Fruit fly (Drosophila melanogaster) whole organism, pupa: ENCODE results near the gene CG12708.

Experiments
- CG10348 ChIP-seq: fragments of 200-800 bp; sonication (Bioruptor generic); IDR thresholded peaks from 2 replicates; pipeline ENCODE4 v1.3.6; 2022; ENCODE audit warnings: missing biosample characterization, missing genetic modification characterization
- CG12605 ChIP-seq: fragments of 200-800 bp; sonication (Bioruptor generic); IDR thresholded peaks from 2 replicates; pipeline ENCODE4 v1.3.6; 2022; ENCODE audit warnings: missing biosample characterization, missing genetic modification characterization
- CG13204 ChIP-seq: fragments of 200-800 bp; sonication (Bioruptor generic); optimal IDR thresholded peaks from 2 replicates; lab custom pipeline; 2018; ENCODE audit warnings: missing biosample characterization, mild to moderate bottlenecking, missing genetic modification characterization, moderate library complexity
- CG14655 ChIP-seq: fragments of 200-800 bp; sonication (Bioruptor generic); optimal IDR thresholded peaks from 3 replicates; lab custom pipeline; 2017; ENCODE audit warnings: mild to moderate bottlenecking, missing biosample characterization, missing genetic modification reagents, missing genetic modification characterization
- CG15710 ChIP-seq: fragments of 200-800 bp; sonication (Bioruptor generic); optimal IDR thresholded peaks from 2 replicates; lab custom pipeline; 2018; ENCODE audit warnings: missing biosample characterization, mild to moderate bottlenecking, missing genetic modification characterization, moderate library complexity
- CG17806 ChIP-seq: fragments of 200-800 bp; sonication (Bioruptor generic); optimal IDR thresholded peaks from 2 replicates; lab custom pipeline; 2018; ENCODE audit warnings: missing biosample characterization, mild to moderate bottlenecking, missing genetic modification characterization, moderate library complexity
- CG32121 ChIP-seq: fragments of 200-800 bp; sonication (Bioruptor generic); IDR thresholded peaks from 2 replicates; pipeline ENCODE4 v1.3.6; 2022; ENCODE audit warnings: missing biosample characterization, missing genetic modification characterization
- CG34367 ChIP-seq: fragments of 200-800 bp; sonication (Bioruptor generic); optimal IDR thresholded peaks from 2 replicates; lab custom pipeline; 2018; ENCODE audit warnings: missing biosample characterization, mild to moderate bottlenecking, missing genetic modification characterization
- CG4496 ChIP-seq: fragments of 200-800 bp; sonication (Bioruptor generic); IDR thresholded peaks from 3 replicates; pipeline ENCODE4 v1.3.6; 2022; ENCODE audit warnings: missing biosample characterization, missing genetic modification characterization
- CG8159 ChIP-seq: fragments of 200-800 bp; sonication (Bioruptor generic); optimal IDR thresholded peaks from 3 replicates; lab custom pipeline; 2018; ENCODE audit warnings: missing biosample characterization, mild to moderate bottlenecking, missing genetic modification characterization, moderate library complexity
- CG8301 ChIP-seq: fragments of 200-800 bp; sonication (Bioruptor generic); optimal IDR thresholded peaks from 2 replicates; lab custom pipeline; 2018; ENCODE audit warnings: missing biosample characterization, mild to moderate bottlenecking, missing genetic modification characterization
- CG9948 ChIP-seq: fragments of 200-800 bp; sonication (Bioruptor generic); optimal IDR thresholded peaks from 2 replicates; lab custom pipeline; 2018; ENCODE audit warnings: missing biosample characterization, mild to moderate bottlenecking, missing genetic modification characterization, moderate library complexity
- D1 ChIP-seq: fragments of 200-800 bp; sonication (Bioruptor generic); optimal IDR thresholded peaks from 2 replicates; lab custom pipeline; 2018; ENCODE audit warnings: missing biosample characterization, mild to moderate bottlenecking, missing genetic modification characterization, moderate library complexity
- EcR ChIP-seq: fragments of 200-800 bp; sonication (Bioruptor generic); optimal IDR thresholded peaks from 3 replicates; lab custom pipeline; 2019; ENCODE audit warnings: missing biosample characterization, missing genetic modification characterization, mild to moderate bottlenecking, moderate library complexity, missing genetic modification reagents
- Ets98B ChIP-seq: fragments of 200-800 bp; sonication (Bioruptor generic); IDR thresholded peaks from 2 replicates; pipeline ENCODE4 v1.3.6; 2022; ENCODE audit warnings: missing biosample characterization, missing genetic modification characterization
- Pif1A ChIP-seq: fragments of 200-800 bp; sonication (Bioruptor generic); optimal IDR thresholded peaks from 3 replicates; lab custom pipeline; 2016; ENCODE audit warnings: missing biosample characterization, missing genetic modification characterization
- Pif1B ChIP-seq: fragments of 200-800 bp; sonication (Bioruptor generic); optimal IDR thresholded peaks from 3 replicates; lab custom pipeline; 2016; ENCODE audit warnings: missing biosample characterization, missing genetic modification characterization
- Snoo ChIP-seq: fragments of 200-800 bp; sonication (Bioruptor generic); optimal IDR thresholded peaks from 3 replicates; lab custom pipeline; 2017; ENCODE audit warnings: missing biosample characterization, mild to moderate bottlenecking, missing genetic modification characterization, inconsistent platforms
- fd96Ca ChIP-seq: fragments of 200-800 bp; sonication (Bioruptor generic); IDR thresholded peaks from 3 replicates; pipeline ENCODE4 v1.3.6; 2022; ENCODE audit warnings: missing biosample characterization, missing genetic modification characterization
- gl ChIP-seq: fragments of 200-800 bp; sonication (Bioruptor generic); optimal IDR thresholded peaks from 2 replicates; lab custom pipeline; 2018; ENCODE audit warnings: missing biosample characterization, mild to moderate bottlenecking, missing genetic modification characterization
- rn ChIP-seq: fragments of 200-800 bp; sonication (Bioruptor generic); IDR thresholded peaks from 2 replicates; pipeline ENCODE4 v1.3.6; 2022; ENCODE audit warnings: missing biosample characterization, missing genetic modification characterization

The CG12708 gene

DNA sequence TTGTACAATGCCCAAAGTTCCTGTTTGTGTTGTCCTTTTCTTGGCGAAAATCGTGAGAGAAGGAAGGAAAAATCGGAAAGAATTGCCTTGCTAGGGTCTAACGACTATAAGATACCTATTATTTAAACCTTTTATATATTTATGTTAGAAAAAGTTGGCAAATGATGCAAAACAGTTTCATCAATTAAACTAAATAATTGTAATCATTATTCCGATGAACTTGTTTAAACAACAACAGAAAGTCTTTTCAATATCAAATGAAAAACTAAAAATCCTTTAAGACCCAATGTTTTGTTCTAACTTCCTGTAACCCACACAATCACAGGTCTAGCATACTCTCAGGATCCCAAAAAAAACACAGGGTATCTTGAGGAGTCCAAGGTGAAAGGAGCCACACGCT is 939 bp upstream of the CG12708 start:
- no peak for TF ChIP-seq rn
- no peak for TF ChIP-seq CG32121 (GFP tag; lab: Robert Waterston, UW)
- no peak for TF ChIP-seq CG4496 (GFP tag; lab: Robert Waterston, UW)
- no peak for TF ChIP-seq Pif1B (GFP tag; lab: Kevin White, UChicago)
- TF ChIP-seq Pif1A (GFP tag; lab: Kevin White, UChicago), result no peak
- no peak for TF ChIP-seq CG10348 (GFP tag; lab: Robert Waterston, UW)
- no peak for TF ChIP-seq Ets98B (GFP tag; lab: Robert Waterston, UW)
- no peak for TF ChIP-seq gl
- no peak for TF ChIP-seq CG13204
- no peak for TF ChIP-seq EcR (GFP tag; lab: Kevin White, UChicago)
- TF ChIP-seq CG8159 (tag; lab: Kevin White, UChicago), result no peak

DNA sequence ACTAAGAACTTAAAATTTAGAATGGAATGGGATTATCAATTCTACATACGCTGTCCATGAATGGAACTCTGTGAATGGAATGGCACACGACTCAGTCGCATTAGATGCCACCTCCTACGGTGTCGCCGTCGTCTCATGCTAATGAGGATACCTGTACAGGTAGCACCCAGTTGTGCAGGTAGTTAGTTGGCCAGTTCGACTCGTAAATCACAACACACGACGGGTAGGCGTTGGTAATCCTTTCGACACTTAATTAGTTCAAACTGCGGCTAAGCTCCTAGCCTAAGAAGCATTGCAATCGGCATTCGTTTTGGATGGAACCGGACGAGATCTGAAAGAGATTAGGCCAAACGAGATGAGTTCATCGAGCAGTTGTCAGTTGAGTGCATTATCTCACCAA is 9.1 kb downstream of the CG12708 start:
- TF ChIP-seq EcR (GFP tag; lab: Kevin White, UChicago), result no peak
- no peak for TF ChIP-seq Pif1A (GFP tag; lab: Kevin White, UChicago)
- TF ChIP-seq Ets98B (GFP tag; lab: Robert Waterston, UW), result no peak
- no peak for TF ChIP-seq CG17806 (tag; lab: Kevin White, UChicago)
- TF ChIP-seq CG13204, result no peak
- no peak for TF ChIP-seq fd96Ca (GFP tag; lab: Robert Waterston, UW)
- TF ChIP-seq, all 21 proteins: peak for 0

DNA sequence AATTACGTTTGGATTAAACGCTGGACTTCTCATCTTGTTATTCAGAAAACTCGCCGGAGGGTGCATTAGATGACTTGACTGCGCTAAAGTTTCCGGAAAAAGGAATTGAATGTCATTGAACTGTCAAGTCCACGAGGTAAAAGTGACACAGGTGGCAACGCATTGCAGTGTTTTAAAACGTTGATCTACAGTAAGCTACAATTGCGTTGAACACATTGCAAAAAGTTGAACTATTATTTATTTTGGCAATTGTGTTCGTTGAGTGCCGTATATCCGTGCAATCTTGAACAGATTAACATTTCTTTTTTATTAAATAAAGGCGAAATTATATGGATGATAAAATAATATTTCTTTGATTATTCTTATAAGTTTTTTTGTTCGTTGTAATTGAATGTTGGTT is 13.5 kb downstream of the CG12708 start, which contains the start of gene CG15599:
TSS of gene CG15599 (minus strand) at position 101 of the 400 bp plus-strand sequence.
- TF ChIP-seq CG17806 (tag; lab: Kevin White, UChicago), result no peak
- TF ChIP-seq CG8159 (tag; lab: Kevin White, UChicago), result no peak
- no peak for TF ChIP-seq EcR (GFP tag; lab: Kevin White, UChicago)

DNA sequence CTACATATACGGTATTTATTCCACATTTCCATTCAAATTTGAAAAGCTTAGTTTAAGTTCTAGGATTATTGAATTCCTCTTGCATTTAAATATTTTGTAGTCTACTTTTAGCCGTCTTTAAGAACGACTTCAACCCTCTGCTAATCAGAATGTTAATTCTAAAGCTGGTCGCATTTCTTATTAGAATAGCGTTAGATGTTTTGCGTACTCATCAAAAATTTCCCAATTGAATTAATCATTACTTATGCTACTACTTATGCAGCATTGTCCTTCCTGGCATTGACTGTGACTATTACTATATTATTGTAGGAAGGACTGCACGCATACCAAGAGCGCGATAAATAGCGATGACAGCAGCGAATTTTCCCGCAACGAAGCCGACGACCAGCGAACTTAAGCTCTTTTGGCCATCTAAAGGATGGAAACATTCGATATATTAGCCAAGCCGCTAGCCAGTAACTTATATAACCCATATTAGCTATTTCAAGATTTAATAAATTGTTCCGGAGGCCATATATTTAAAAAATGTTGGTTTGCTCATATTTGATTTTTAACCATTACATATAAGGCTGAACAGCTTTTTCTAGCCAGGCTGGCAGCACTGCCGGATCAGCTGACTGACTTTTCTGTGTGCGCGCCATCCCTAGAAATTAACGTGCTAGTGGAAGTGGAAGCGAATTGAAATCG is 21.7 kb downstream of the CG12708 start, which contains the start of gene CG8128:
TSS of gene CG8128 (plus strand) at position 641 of the 687 bp plus-strand sequence.
- peak; percentile 29; the same call in 2 of the 3 replicates for TF ChIP-seq CG4496 (GFP tag; lab: Robert Waterston, UW)
- TF ChIP-seq CG9948, result no peak
- TF ChIP-seq D1 (tag; lab: Kevin White, UChicago), result peak; percentile 41

DNA sequence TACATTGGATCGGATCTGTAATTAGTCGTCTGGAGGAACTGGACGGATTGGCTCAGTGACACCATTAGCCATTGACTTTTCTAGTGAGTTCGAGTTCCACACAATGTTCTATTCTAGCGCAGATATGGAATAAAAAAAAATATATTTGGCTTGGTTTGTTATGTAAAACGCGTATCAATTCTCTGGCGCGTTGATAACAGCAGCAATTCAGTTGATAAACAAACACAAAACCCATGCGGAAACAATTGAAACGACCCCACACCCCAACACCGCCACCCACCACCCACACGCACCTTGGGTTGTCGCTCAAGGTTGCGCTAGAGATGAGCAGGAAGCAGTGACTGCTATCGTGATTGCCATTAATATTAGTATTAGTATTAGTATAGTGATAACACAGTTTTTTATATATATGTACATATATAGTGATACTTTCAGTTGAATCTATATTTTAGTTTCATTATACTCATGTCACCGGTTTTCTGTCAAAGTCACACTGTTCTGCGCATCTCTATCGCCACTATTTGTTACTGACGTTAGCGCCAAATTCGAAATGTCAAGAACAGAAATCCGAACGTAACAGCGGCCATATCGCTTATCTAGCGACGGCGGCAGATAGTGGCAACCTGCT is 22.4 kb downstream of the CG12708 start:
- TF ChIP-seq CG8159 (tag; lab: Kevin White, UChicago), result peak; percentile 88
- peak; percentile 84 for TF ChIP-seq Snoo
- peak; percentile 94 for TF ChIP-seq CG4496 (GFP tag; lab: Robert Waterston, UW)
- TF ChIP-seq CG8301 (tag; lab: Kevin White, UChicago), result peak; percentile 89
- TF ChIP-seq CG13204, result no peak
- peak; percentile 83 for TF ChIP-seq Pif1B (GFP tag; lab: Kevin White, UChicago)
- TF ChIP-seq fd96Ca (GFP tag; lab: Robert Waterston, UW), result peak; percentile 90
- TF ChIP-seq EcR (GFP tag; lab: Kevin White, UChicago), result peak; percentile 2
- TF ChIP-seq CG14655 (GFP tag; lab: Kevin White, UChicago), result peak; percentile 92
- TF ChIP-seq CG15710 (tag; lab: Kevin White, UChicago), result peak; percentile 82
- no peak for TF ChIP-seq Pif1A (GFP tag; lab: Kevin White, UChicago)
- TF ChIP-seq CG9948, result peak; percentile 84
- peak; percentile 64 for TF ChIP-seq CG12605 (GFP tag; lab: Robert Waterston, UW)
- TF ChIP-seq CG34367 (tag; lab: Kevin White, UChicago), result peak; percentile 75
- peak; percentile 67 for TF ChIP-seq CG10348 (GFP tag; lab: Robert Waterston, UW)
- TF ChIP-seq D1 (tag; lab: Kevin White, UChicago), result peak; percentile 67
- peak; percentile 95 for TF ChIP-seq CG32121 (GFP tag; lab: Robert Waterston, UW)
- peak; percentile 92 for TF ChIP-seq Ets98B (GFP tag; lab: Robert Waterston, UW)
- peak; percentile 76 for TF ChIP-seq gl
- TF ChIP-seq rn, result peak; percentile 76
- TF ChIP-seq CG17806 (tag; lab: Kevin White, UChicago), result peak; percentile 86

DNA sequence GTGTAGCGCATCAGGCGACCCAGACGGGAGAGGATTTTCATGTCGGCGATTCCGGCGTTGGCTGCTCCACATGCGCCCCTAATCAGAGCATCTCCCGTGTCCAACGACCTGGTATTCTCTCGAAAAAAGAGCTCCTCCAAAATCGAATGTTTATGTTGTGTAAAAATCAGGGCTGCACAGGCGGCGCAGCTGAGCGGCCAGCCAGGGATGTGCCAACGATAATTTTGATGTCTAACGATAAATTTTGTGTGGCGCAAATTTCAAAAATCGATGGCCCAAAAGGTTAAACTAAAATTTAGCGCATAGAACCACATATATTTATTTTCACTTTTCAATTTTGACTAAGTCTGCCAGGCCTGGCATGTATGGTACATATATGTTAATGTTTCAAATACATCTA is 25.8 kb downstream of the CG12708 start, which contains the start of gene CG9240:
TSS of gene CG9240 (minus strand) at position 213 of the 400 bp plus-strand sequence.
- TF ChIP-seq CG13204 (no peak), CG17806 (tag; lab: Kevin White, UChicago) (no peak), CG15710 (tag; lab: Kevin White, UChicago) (no peak), Ets98B (GFP tag; lab: Robert Waterston, UW) (no peak), Pif1B (GFP tag; lab: Kevin White, UChicago) (no peak), Pif1A (GFP tag; lab: Kevin White, UChicago) (no peak), gl (no peak), D1 (tag; lab: Kevin White, UChicago) (no peak), Snoo (no peak), rn (no peak)
